Worm (Caenorhabditis elegans) whole organism, L3 larva: ENCODE results near the gene T16D1.1.

ENCODE experiments used
- R02D3.7 ChIP-seq: fragments of 150-350 bp; optimal IDR thresholded peaks from 2 replicates; lab custom pipeline; 2014; ENCODE audit warnings: missing biosample characterization, missing genetic modification characterization
- ZK546.5 ChIP-seq: sonication (generic microtip); optimal IDR thresholded peaks from 2 replicates; lab custom pipeline; 2017; ENCODE audit warnings: missing biosample characterization, missing genetic modification characterization
- ama-1 ChIP-seq: fragments of 150-350 bp; optimal IDR thresholded peaks from 2 replicates; lab custom pipeline; 2018
- ceh-16 ChIP-seq: sonication (generic microtip); optimal IDR thresholded peaks from 2 replicates; lab custom pipeline; 2017; ENCODE audit warnings: missing biosample characterization, missing genetic modification characterization
- ceh-28 ChIP-seq: fragments of 150-350 bp; optimal IDR thresholded peaks from 2 replicates; lab custom pipeline; 2014; ENCODE audit warnings: missing biosample characterization, missing genetic modification reagents, missing genetic modification characterization
- ceh-82 ChIP-seq: fragments of 150-350 bp; optimal IDR thresholded peaks from 2 replicates; lab custom pipeline; 2014; ENCODE audit warnings: missing biosample characterization, missing genetic modification characterization
- ceh-9 ChIP-seq: sonication (generic microtip); optimal IDR thresholded peaks from 2 replicates; lab custom pipeline; 2018; ENCODE audit warnings: missing biosample characterization, missing genetic modification characterization
- daf-12 ChIP-seq: fragments of 150-350 bp; optimal IDR thresholded peaks from 2 replicates; lab custom pipeline; 2014; ENCODE audit warnings: missing biosample characterization, missing genetic modification reagents, missing genetic modification characterization
- egl-27 ChIP-seq: sonication (generic microtip); optimal IDR thresholded peaks from 4 replicates; lab custom pipeline; 2017; ENCODE audit warnings: missing biosample characterization, missing genetic modification reagents, missing genetic modification characterization
- elt-2 ChIP-seq: sonication (generic microtip); optimal IDR thresholded peaks from 2 replicates; lab custom pipeline; 2016; ENCODE audit warnings: missing genetic modification reagents, mild to moderate bottlenecking, missing genetic modification characterization, missing compliant biosample characterization
- elt-3 ChIP-seq, 3 experiments: fragments of 150-350 bp in 1 of 3; sonication (generic microtip) in 2 of 3; optimal IDR thresholded peaks; 2 replicates in 2 of 3; 4 replicates in 1 of 3; lab custom pipeline; 2014 to 2017; ENCODE audit warnings: missing biosample characterization in 3 of 3, missing genetic modification characterization in 3 of 3
- fkh-10 ChIP-seq: sonication (generic microtip); optimal IDR thresholded peaks from 2 replicates; lab custom pipeline; 2017; ENCODE audit warnings: missing biosample characterization, missing genetic modification reagents, missing genetic modification characterization
- hmg-11 ChIP-seq: sonication (generic microtip); optimal IDR thresholded peaks from 2 replicates; lab custom pipeline; 2016; ENCODE audit warnings: missing genetic modification characterization, missing compliant biosample characterization
- jun-1 ChIP-seq: fragments of 150-350 bp; optimal IDR thresholded peaks from 2 replicates; lab custom pipeline; 2014; ENCODE audit warnings: missing biosample characterization, missing genetic modification reagents, missing genetic modification characterization
- lin-39 ChIP-seq: fragments of 150-350 bp; optimal IDR thresholded peaks from 2 replicates; lab custom pipeline; 2018; ENCODE audit warnings: missing biosample characterization, missing genetic modification reagents, missing genetic modification characterization
- lsy-12 ChIP-seq: sonication (generic microtip); optimal IDR thresholded peaks from 2 replicates; lab custom pipeline; 2016; ENCODE audit warnings: mild to moderate bottlenecking, missing genetic modification characterization, missing compliant biosample characterization
- mdl-1 ChIP-seq: fragments of 150-350 bp; optimal IDR thresholded peaks from 2 replicates; lab custom pipeline; 2014; ENCODE audit warnings: missing biosample characterization, missing genetic modification characterization
- nfya-1 ChIP-seq: sonication (generic microtip); optimal IDR thresholded peaks from 2 replicates; lab custom pipeline; 2017; ENCODE audit warnings: missing genetic modification characterization, mild to moderate bottlenecking, missing compliant biosample characterization, antibody characterized with exemption, moderate library complexity; ENCODE audit not compliant: insufficient read depth
- nhr-12 ChIP-seq: fragments of 150-350 bp; optimal IDR thresholded peaks from 2 replicates; lab custom pipeline; 2014; ENCODE audit warnings: missing biosample characterization, missing genetic modification characterization
- nhr-237 ChIP-seq: fragments of 150-350 bp; optimal IDR thresholded peaks from 2 replicates; lab custom pipeline; 2014; ENCODE audit warnings: missing biosample characterization, missing genetic modification characterization
- nhr-25 ChIP-seq: sonication (generic microtip); optimal IDR thresholded peaks from 2 replicates; lab custom pipeline; 2017; ENCODE audit warnings: missing biosample characterization, missing genetic modification characterization
- nhr-28 ChIP-seq: fragments of 150-350 bp; optimal IDR thresholded peaks from 2 replicates; lab custom pipeline; 2014; ENCODE audit warnings: missing biosample characterization, missing genetic modification characterization
- nhr-43 ChIP-seq: sonication (generic microtip); optimal IDR thresholded peaks from 2 replicates; lab custom pipeline; 2016; ENCODE audit warnings: mild to moderate bottlenecking, missing genetic modification characterization, missing compliant biosample characterization; ENCODE audit not compliant: poor library complexity, severe bottlenecking
- nhr-67 ChIP-seq: fragments of 150-350 bp; optimal IDR thresholded peaks from 2 replicates; lab custom pipeline; 2014; ENCODE audit warnings: missing biosample characterization, missing genetic modification characterization
- nhr-77 ChIP-seq: fragments of 150-350 bp; optimal IDR thresholded peaks from 2 replicates; lab custom pipeline; 2014; ENCODE audit warnings: missing biosample characterization, missing genetic modification characterization
- pha-4 ChIP-seq: fragments of 150-350 bp; optimal IDR thresholded peaks from 2 replicates; lab custom pipeline; 2014; ENCODE audit warnings: missing biosample characterization, missing genetic modification reagents, missing genetic modification characterization
- pqm-1 ChIP-seq: fragments of 150-350 bp; optimal IDR thresholded peaks from 2 replicates; lab custom pipeline; 2017; ENCODE audit warnings: missing biosample characterization, missing genetic modification characterization, inconsistent platforms
- sea-2 ChIP-seq: fragments of 150-350 bp; sonication (generic microtip); optimal IDR thresholded peaks from 4 replicates; lab custom pipeline; 2014; ENCODE audit warnings: missing biosample characterization, missing genetic modification reagents, missing genetic modification characterization
- snpc-4 ChIP-seq: fragments of 150-350 bp; optimal IDR thresholded peaks from 2 replicates; lab custom pipeline; 2014; ENCODE audit warnings: missing biosample characterization, missing genetic modification characterization
- unc-39 ChIP-seq: sonication (generic microtip); optimal IDR thresholded peaks from 4 replicates; lab custom pipeline; 2017; ENCODE audit warnings: missing biosample characterization, missing genetic modification characterization
- unc-62 ChIP-seq: fragments of 150-350 bp; sonication (generic microtip); optimal IDR thresholded peaks from 4 replicates; lab custom pipeline; 2014; ENCODE audit warnings: missing biosample characterization, missing genetic modification reagents, missing genetic modification characterization
- zag-1 ChIP-seq: fragments of 150-350 bp; optimal IDR thresholded peaks from 2 replicates; lab custom pipeline; 2014; ENCODE audit warnings: missing biosample characterization, missing genetic modification characterization
- ztf-4 ChIP-seq: fragments of 150-350 bp; optimal IDR thresholded peaks from 2 replicates; lab custom pipeline; 2014; ENCODE audit warnings: missing biosample characterization, missing genetic modification characterization

The T16D1.1 gene

DNA sequence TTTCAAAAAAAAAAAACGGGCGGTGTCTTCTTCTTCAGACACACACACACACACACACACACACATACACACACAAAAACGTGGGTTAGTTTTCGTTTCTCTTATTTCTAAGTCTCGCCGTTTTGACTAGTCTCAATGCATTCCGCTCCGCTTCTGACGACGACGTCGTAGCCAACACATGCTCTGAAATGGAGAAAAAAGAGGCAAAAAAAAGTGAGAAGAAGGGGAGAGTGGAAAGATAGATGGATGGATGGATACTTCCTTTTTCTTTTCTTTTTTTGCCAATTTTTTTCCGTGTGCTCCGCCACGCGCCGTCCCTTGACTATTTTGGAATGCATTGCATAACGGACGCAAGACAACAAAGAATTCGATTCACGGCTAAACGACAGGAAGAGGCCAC lies 35.3 kb upstream of the T16D1.1 start:
- TF ChIP-seq fkh-10 (peak; percentile 57), egl-27 (tag; lab: Kevin White, UChicago) (no peak), mdl-1 (tag; lab: Kevin White, UChicago) (no peak), unc-62 (GFP tag; lab: Kevin White, UChicago) (no peak), pha-4 (no peak), hmg-11 (tag; lab: Kevin White, UChicago) (peak; percentile 30), lsy-12 (no peak), lin-39 (peak; percentile 63), pqm-1 (tag; lab: Kevin White, UChicago) (no peak), nhr-43 (no peak), nfya-1 (tag; lab: Kevin White, UChicago) (peak; percentile 57)

DNA sequence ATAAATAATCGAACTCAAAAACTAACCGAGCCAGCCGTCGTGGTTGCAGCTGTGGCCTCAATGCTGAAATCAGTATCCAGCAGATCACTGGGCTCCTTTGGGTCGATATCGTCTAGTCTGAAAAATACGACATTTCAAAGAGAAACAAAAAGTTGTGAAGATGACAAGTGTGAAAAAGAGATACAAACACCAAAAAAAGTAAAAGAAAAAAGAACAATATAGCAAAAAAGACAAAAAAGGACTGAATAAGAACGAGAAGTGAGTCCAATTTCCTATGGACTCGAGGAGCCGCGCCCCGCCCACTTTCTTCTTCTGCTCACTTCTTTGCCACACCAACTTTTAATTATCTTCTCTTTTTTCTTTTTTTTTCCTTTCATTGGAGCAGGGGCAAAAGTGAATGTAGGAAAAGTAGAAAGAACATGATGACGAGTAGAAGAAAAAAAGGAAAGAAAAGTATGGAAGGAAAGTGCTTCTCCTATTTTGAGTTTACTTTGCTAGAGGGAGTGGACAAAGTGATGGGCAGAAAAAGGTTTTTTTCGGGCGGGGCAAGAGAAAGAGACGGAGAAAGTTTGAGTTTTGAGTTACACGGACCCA lies 30.4 kb upstream of the T16D1.1 start, which contains the start of gene drn-1:
Gene drn-1 (minus strand): TSS at position 117 of the 594 bp plus-strand sequence.
- TF ChIP-seq nfya-1 (tag; lab: Kevin White, UChicago) (peak; percentile 43), hmg-11 (tag; lab: Kevin White, UChicago) (peak; percentile 23), fkh-10 (peak; percentile 71), mdl-1 (tag; lab: Kevin White, UChicago) (no peak), nhr-28 (tag; lab: Kevin White, UChicago) (no peak), snpc-4 (no peak)

DNA sequence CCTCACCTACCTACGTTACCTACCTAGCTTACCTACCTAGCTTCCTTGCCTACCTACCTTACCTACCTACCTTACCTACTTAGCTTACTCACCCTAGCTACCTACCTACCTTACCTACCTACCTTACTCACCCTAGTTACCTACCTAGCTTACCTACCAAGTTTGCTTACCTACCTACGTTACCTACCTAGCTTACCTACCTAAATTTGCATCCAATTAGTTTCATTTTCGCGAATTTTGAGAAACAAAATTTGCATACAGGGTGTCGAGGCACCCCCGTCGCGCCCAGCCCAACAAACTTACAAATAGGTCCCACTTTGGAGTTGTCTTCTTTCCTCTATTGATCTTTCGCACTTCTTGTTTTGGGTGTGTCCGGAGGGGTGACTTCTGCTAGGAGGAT lies 27.5 kb upstream of the T16D1.1 start:
- TF ChIP-seq unc-39 (no peak), jun-1 (no peak), nhr-25 (tag; lab: Kevin White, UChicago) (no peak), nhr-77 (no peak), elt-3 (tag; optimal IDR thresholded peaks at IDR 0.05; lab: Kevin White, UChicago) (no peak), daf-12 (tag; lab: Kevin White, UChicago) (no peak), ceh-16 (tag; lab: Kevin White, UChicago) (no peak), hmg-11 (tag; lab: Kevin White, UChicago) (no peak), ztf-4 (tag; lab: Kevin White, UChicago) (no peak), zag-1 (tag; lab: Kevin White, UChicago) (no peak), pqm-1 (tag; lab: Kevin White, UChicago) (no peak), nhr-67 (tag; lab: Kevin White, UChicago) (no peak)

DNA sequence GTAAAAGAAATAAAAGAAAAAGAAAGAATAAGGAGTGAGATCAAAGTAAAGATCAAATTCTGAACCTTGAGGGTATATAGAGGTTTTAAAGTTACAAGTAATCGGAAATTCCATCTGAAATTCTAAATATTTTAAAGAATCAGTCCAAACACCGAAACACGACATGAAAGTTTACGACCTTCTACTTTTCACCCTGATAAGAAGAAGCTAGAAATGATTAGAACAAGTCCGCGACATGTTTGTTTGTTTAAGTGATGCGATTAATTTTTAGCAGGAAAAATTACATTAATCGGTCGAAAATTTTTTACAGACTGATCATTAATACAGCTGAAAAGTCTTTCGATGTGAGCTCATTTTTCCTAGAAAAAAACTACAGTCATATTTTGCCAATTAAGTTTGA lies 23.2 kb upstream of the T16D1.1 start:
- no peak for TF ChIP-seq R02D3.7 (tag; lab: Kevin White, UChicago)
- peak; percentile 29 for TF ChIP-seq pqm-1 (tag; lab: Kevin White, UChicago)
- TF ChIP-seq ama-1 (lab: Kevin White, UChicago), result no peak
- TF ChIP-seq ceh-82 (tag; lab: Kevin White, UChicago), result no peak
- no peak for TF ChIP-seq nhr-237 (tag; lab: Kevin White, UChicago)
- peak; percentile 68 for TF ChIP-seq elt-2 (tag; lab: Kevin White, UChicago)
- no peak for TF ChIP-seq snpc-4
- no peak for TF ChIP-seq sea-2

DNA sequence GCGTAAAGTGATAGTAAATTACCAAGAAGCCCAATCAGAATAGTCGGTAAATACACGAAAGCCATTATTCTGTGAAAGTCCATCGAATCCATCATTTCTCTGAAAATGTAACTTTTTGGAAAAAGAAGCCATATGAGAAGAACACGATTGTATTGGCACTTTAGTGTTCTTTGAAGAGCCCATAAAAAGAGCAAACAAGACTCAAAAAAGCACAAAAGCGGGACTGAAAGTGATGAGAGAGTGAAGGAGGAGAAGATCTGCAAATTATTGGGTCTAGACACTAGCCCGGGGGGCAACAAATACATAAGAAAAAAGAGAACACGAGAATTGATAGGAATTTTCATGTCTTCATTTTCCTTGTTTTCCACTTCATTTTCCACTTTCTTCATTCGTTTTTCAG lies 14.0 kb upstream of the T16D1.1 start, which contains the start of gene frpr-4:
Gene frpr-4 (minus strand): TSS at position 101 of the 400 bp plus-strand sequence.
- no peak for TF ChIP-seq elt-2 (tag; lab: Kevin White, UChicago)
- TF ChIP-seq ZK546.5 (tag; lab: Kevin White, UChicago), result no peak
- no peak for TF ChIP-seq lin-39
- no peak for TF ChIP-seq ceh-9
- no peak for TF ChIP-seq ceh-28 (tag; lab: Kevin White, UChicago)
- no peak for TF ChIP-seq snpc-4
- no peak for TF ChIP-seq zag-1 (tag; lab: Kevin White, UChicago)
- TF ChIP-seq nhr-12 (tag; lab: Kevin White, UChicago), result no peak
